Fruit fly (Drosophila melanogaster): Measurements from ENCODE around the gene CG10098.

The CG10098 gene

dm6 chr3R:7088837-7089361 lies 35.4 kb upstream of the CG10098 start (continued):
- TF ChIP-seq tap (tag; optimal IDR thresholded peaks at IDR 0.05): no peak
- 0 out of 3 replicates have a peak, but pooled peaks have one; percentile 18 for TF ChIP-seq knrl (GFP tag; IDR thresholded peaks at IDR 0.05; ENCODE audit: partially characterized antibody)

dm6 chr3R:7089522-7090336 lies 34.6 kb upstream of the CG10098 start:
- TF ChIP-seq CG6254 (GFP tag; optimal IDR thresholded peaks at IDR 0.05) (no peak), CG31365 (tag; optimal IDR thresholded peaks at IDR 0.05) (no peak), Nf-YC (tag; optimal IDR thresholded peaks at IDR 0.05) (no peak), CG32767 (GFP tag; IDR thresholded peaks at IDR 0.05) (peak; percentile 80; the same call in 1 of the 2 replicates), abd-A (tag; optimal IDR thresholded peaks at IDR 0.05) (peak; percentile 29), D (optimal IDR thresholded peaks at IDR 0.05) (peak; percentile 93), D (GFP tag; optimal IDR thresholded peaks at IDR 0.05) (no peak), gem (tag; optimal IDR thresholded peaks at IDR 0.05) (no peak), CG6689 (GFP tag; IDR thresholded peaks at IDR 0.05) (no peak), BtbVII (GFP tag; optimal IDR thresholded peaks at IDR 0.05) (peak; percentile 17), Blimp-1 (GFP tag; optimal IDR thresholded peaks at IDR 0.05) (no peak), cato (GFP tag; optimal IDR thresholded peaks at IDR 0.05; ENCODE audit: borderline replicate concordance) (no peak), CG15696 (tag; optimal IDR thresholded peaks at IDR 0.05) (no peak), CG1792 (GFP tag; optimal IDR thresholded peaks at IDR 0.05) (no peak), vnd (GFP tag; IDR thresholded peaks at IDR 0.05; ENCODE audit: partially characterized antibody) (no peak), Mrtf (GFP tag; IDR thresholded peaks at IDR 0.05) (no peak), CG13894 (tag; optimal IDR thresholded peaks at IDR 0.05) (peak; percentile 74), jing (GFP tag; optimal IDR thresholded peaks at IDR 0.05) (no peak), CG9797 (GFP tag; optimal IDR thresholded peaks at IDR 0.05) (no peak), CG15479 (GFP tag; optimal IDR thresholded peaks at IDR 0.05) (peak; percentile 70), Sin3A (optimal IDR thresholded peaks at IDR 0.05) (no peak), CoRest (tag; optimal IDR thresholded peaks at IDR 0.05) (no peak), sna (GFP tag; IDR thresholded peaks at IDR 0.05; ENCODE audit: partially characterized antibody) (no peak), Antp (GFP tag; optimal IDR thresholded peaks at IDR 0.05) (no peak), zf30C (GFP tag; optimal IDR thresholded peaks at IDR 0.05) (no peak), CG32532 (GFP tag; IDR thresholded peaks at IDR 0.05) (no peak; the same call in 1 of the 2 replicates), jumu (GFP tag; optimal IDR thresholded peaks at IDR 0.05) (no peak), CG31388 (GFP tag; optimal IDR thresholded peaks at IDR 0.05) (no peak), Max (GFP tag; optimal IDR thresholded peaks at IDR 0.05) (no peak), jigr1 (GFP tag; IDR thresholded peaks at IDR 0.05) (no peak), dati (GFP tag; IDR thresholded peaks at IDR 0.05) (no peak), ci (GFP tag; IDR thresholded peaks at IDR 0.05) (peak; percentile 53; the same call in 1 of the 3 replicates), Trl (optimal IDR thresholded peaks at IDR 0.05) (no peak), Trl (GFP tag; optimal IDR thresholded peaks at IDR 0.05) (no peak), CG6683 (GFP tag; optimal IDR thresholded peaks at IDR 0.05) (no peak), YL-1 (GFP tag; optimal IDR thresholded peaks at IDR 0.05) (peak; percentile 17), chm (GFP tag; IDR thresholded peaks at IDR 0.05) (peak; percentile 45; the same call in 1 of the 2 replicates), Taf1 (GFP tag; IDR thresholded peaks at IDR 0.05) (no peak), CG10654 (GFP tag; optimal IDR thresholded peaks at IDR 0.05) (no peak), Abd-B (GFP tag; optimal IDR thresholded peaks at IDR 0.05) (no peak), bbx (GFP tag; IDR thresholded peaks at IDR 0.05; ENCODE audit: partially characterized antibody) (peak; percentile 36; the same call in 1 of the 2 replicates), CG10147 (GFP tag; optimal IDR thresholded peaks at IDR 0.05) (no peak), CG6854 (GFP tag; optimal IDR thresholded peaks at IDR 0.05) (no peak), nerfin-1 (tag; optimal IDR thresholded peaks at IDR 0.05) (peak; percentile 67), HHEX (GFP tag; optimal IDR thresholded peaks at IDR 0.05) (no peak)
